Worm (Caenorhabditis elegans) whole organism, late embryonic: ENCODE measurements around the gene str-221.

ENCODE experiments used
- ceh-18 ChIP-seq: sonication (generic microtip); optimal IDR thresholded peaks from 2 replicates; lab custom pipeline; 2016; ENCODE audit warnings: missing genetic modification characterization, missing compliant biosample characterization
- fkh-10 ChIP-seq: fragments of 150-350 bp; optimal IDR thresholded peaks from 2 replicates; lab custom pipeline; 2014; ENCODE audit warnings: missing biosample characterization, missing genetic modification reagents, missing genetic modification characterization
- fkh-6 ChIP-seq: sonication (generic microtip); optimal IDR thresholded peaks from 2 replicates; lab custom pipeline; 2016; ENCODE audit warnings: missing genetic modification characterization, missing compliant biosample characterization
- nhr-11 ChIP-seq: fragments of 150-350 bp; optimal IDR thresholded peaks from 2 replicates; lab custom pipeline; 2014; ENCODE audit warnings: missing biosample characterization, missing genetic modification characterization
- tbx-2 ChIP-seq: sonication (generic microtip); optimal IDR thresholded peaks from 2 replicates; lab custom pipeline; 2016; ENCODE audit warnings: missing genetic modification characterization, missing compliant biosample characterization
- unc-55 ChIP-seq: sonication (generic microtip); optimal IDR thresholded peaks from 2 replicates; lab custom pipeline; 2017; ENCODE audit warnings: missing biosample characterization, missing genetic modification reagents, missing genetic modification characterization

- no peak for TF ChIP-seq fkh-6
- TF ChIP-seq fkh-10 (GFP tag; lab: Kevin White, UChicago): no peak
- no peak for TF ChIP-seq ceh-18 (tag; lab: Kevin White, UChicago)
- TF ChIP-seq unc-55: no peak
- no peak for TF ChIP-seq nhr-11 (tag; lab: Kevin White, UChicago)
- TF ChIP-seq tbx-2 (tag; lab: Kevin White, UChicago): no peak
Measured at ce11 chrV:1685328-1685727, 45.2 kb downstream of the str-221 start, which contains the start of gene srh-5.
